Worm (Caenorhabditis elegans): ENCODE measurements around the gene math-38.

The math-38 gene

DNA sequence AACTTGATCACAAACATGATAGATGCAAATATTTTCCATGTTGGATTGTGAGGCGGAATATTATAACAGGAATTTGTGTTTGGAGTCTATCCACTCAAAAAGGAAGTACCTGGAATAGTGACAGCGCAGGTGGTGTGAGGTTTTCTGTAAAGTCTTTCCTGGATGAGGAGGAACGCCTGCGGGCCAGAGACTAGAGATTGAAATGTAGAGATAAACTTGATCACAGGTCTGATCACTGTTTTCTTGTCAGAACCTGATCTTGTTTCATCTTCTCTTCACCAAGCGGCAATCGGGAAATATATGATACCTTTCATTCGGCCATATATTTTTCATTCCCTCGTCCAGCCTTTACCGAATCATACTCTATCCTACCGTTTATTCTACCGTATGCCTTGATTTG is 6.5 kb upstream of the math-38 start, which contains the start of gene T07H3.8:
TSS of gene T07H3.8 (plus strand) at position 301 of the 400 bp plus-strand sequence.
- no peak for TF ChIP-seq fkh-10 (GFP tag; optimal IDR thresholded peaks at IDR 0.05)

DNA sequence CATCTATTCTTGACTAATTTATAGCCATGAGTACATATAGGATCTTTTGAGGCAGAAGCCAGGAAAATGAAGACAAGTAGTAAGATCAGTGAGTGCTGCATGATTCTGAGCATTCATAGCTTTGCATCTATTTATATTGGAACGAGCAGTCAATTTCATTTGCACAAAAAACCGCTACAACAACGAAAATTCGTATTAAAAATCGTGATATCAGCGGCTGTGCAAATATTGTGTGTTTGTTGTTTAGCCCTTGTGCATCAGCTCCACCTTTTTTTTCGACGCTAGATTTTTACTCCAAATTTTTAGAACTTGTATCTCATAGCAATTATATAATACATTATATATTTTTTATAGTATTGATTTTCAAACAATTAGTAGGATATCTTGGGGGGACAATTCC is 4.4 kb upstream of the math-38 start, which contains the start of gene clec-21:
TSS of gene clec-21 (minus strand) at position 101 of the 400 bp plus-strand sequence.
- TF ChIP-seq nhr-11 (tag; optimal IDR thresholded peaks at IDR 0.05) (no peak), fkh-10 (GFP tag; optimal IDR thresholded peaks at IDR 0.05) (no peak), mdl-1 (tag; optimal IDR thresholded peaks at IDR 0.05) (no peak), snpc-4 (tag; optimal IDR thresholded peaks at IDR 0.05) (no peak), skn-1 (tag; optimal IDR thresholded peaks at IDR 0.05) (no peak), ceh-82 (tag; optimal IDR thresholded peaks at IDR 0.05) (no peak), egl-5 (tag; optimal IDR thresholded peaks at IDR 0.05) (no peak), nhr-25 (tag; optimal IDR thresholded peaks at IDR 0.05) (no peak), daf-12 (tag; optimal IDR thresholded peaks at IDR 0.05) (no peak), ztf-11 (tag; optimal IDR thresholded peaks at IDR 0.05) (no peak), unc-62 (GFP tag; optimal IDR thresholded peaks at IDR 0.05) (no peak)

DNA sequence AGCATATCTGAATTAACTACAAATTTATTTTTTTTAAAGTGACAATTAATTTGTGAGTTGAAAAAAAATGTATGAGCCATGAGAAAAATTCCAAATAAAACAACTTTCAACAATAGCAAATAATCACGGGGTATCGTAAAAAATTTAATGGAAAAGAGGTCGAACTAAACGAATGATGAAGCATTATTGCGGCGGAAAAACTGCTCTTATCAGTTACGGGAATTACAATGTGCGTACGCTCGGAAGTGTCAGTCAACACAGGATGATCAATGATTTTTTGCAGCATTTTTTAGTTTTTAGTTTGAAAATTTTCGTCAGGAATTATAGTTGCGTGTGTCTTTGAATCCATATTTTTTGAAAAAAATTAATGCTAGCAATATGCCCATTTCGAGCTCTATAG is 3.0 kb downstream of the math-38 start:
- TF ChIP-seq elt-1 (tag; optimal IDR thresholded peaks at IDR 0.05) (no peak), ama-1 (optimal IDR thresholded peaks at IDR 0.05) (no peak), nhr-237 (tag; optimal IDR thresholded peaks at IDR 0.05) (no peak), hmg-11 (tag; optimal IDR thresholded peaks at IDR 0.05) (no peak), aly-2 (tag; optimal IDR thresholded peaks at IDR 0.05) (no peak), unc-62 (GFP tag; optimal IDR thresholded peaks at IDR 0.05) (no peak), tbx-2 (tag; optimal IDR thresholded peaks at IDR 0.05) (no peak), nfya-1 (tag; optimal IDR thresholded peaks at IDR 0.05; ENCODE audit: insufficient read depth) (no peak), pha-4 (tag; optimal IDR thresholded peaks at IDR 0.05) (no peak), jun-1 (tag; optimal IDR thresholded peaks at IDR 0.05) (peak; percentile 21), ztf-4 (tag; optimal IDR thresholded peaks at IDR 0.05) (no peak), ZK546.5 (tag; optimal IDR thresholded peaks at IDR 0.05) (no peak), ceh-9 (tag; optimal IDR thresholded peaks at IDR 0.05) (no peak), egl-27 (tag; optimal IDR thresholded peaks at IDR 0.05) (no peak), elt-2 (tag; optimal IDR thresholded peaks at IDR 0.05) (peak; percentile 82), elt-3 (tag; optimal IDR thresholded peaks at IDR 0.05) (no peak), nhr-12 (tag; optimal IDR thresholded peaks at IDR 0.05) (no peak), pqm-1 (tag; optimal IDR thresholded peaks at IDR 0.05) (peak; percentile 68)

DNA sequence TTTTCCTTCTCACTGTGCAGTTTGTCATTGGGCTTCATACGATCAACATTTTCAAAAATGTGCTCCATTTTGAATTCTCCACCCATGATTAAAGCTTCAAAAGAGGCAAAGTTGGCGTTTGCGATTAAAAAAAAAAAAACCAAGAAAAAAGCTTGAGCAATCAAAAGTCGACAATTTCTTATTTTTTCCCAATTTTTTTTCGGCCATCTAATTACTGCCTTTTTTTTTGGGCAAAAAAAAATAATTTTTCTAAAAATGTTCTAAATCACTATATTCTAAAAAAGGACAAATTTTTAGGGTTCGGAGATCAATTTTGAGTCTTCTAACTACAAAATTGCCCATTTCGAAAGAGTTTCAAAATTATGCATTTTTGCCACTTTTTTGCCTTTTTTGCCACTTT is 3.8 kb downstream of the math-38 start, which contains the start of gene K05F6.10:
TSS of gene K05F6.10 (minus strand) at position 101 of the 400 bp plus-strand sequence.
- TF ChIP-seq nhr-23 (tag; optimal IDR thresholded peaks at IDR 0.05) (no peak), lsy-12 (tag; optimal IDR thresholded peaks at IDR 0.05) (no peak), ceh-82 (tag; optimal IDR thresholded peaks at IDR 0.05) (no peak), elt-1 (tag; optimal IDR thresholded peaks at IDR 0.05) (no peak), nhr-67 (tag; optimal IDR thresholded peaks at IDR 0.05) (no peak), nhr-12 (tag; optimal IDR thresholded peaks at IDR 0.05) (no peak), zag-1 (tag; optimal IDR thresholded peaks at IDR 0.05) (no peak), aly-2 (tag; optimal IDR thresholded peaks at IDR 0.05) (no peak), ZK546.5 (tag; optimal IDR thresholded peaks at IDR 0.05) (no peak), egl-5 (tag; optimal IDR thresholded peaks at IDR 0.05) (no peak), sea-2 (GFP tag; optimal IDR thresholded peaks at IDR 0.05) (no peak), R02D3.7 (tag; optimal IDR thresholded peaks at IDR 0.05) (no peak), nhr-77 (tag; optimal IDR thresholded peaks at IDR 0.05) (no peak), nhr-76 (tag; optimal IDR thresholded peaks at IDR 0.05) (no peak), ceh-9 (tag; optimal IDR thresholded peaks at IDR 0.05) (no peak), tbx-2 (tag; optimal IDR thresholded peaks at IDR 0.05) (no peak), ztf-11 (tag; optimal IDR thresholded peaks at IDR 0.05) (no peak), ceh-28 (tag; optimal IDR thresholded peaks at IDR 0.05) (no peak)

DNA sequence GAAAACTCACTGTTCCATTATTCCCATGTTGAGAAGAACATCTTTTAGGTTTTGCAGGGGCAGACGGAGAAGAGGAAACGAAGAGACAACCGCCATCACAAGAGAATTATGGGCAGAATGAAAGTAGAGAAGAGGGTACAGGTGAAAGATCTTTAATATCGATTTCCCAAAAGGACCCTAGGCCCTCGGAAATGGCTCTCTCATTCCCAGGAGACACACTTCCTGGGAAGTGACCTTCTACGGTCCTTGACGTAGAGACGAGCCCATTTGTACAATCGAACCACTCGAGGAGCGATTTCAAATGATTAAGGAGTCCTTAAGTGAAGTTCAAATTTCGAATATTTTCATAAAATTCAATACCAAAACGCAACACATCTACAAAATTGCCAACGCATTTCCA is 8.8 kb downstream of the math-38 start, which contains the start of gene fbxb-46:
TSS of gene fbxb-46 (minus strand) at position 101 of the 400 bp plus-strand sequence.
- no peak for TF ChIP-seq egl-5 (tag; optimal IDR thresholded peaks at IDR 0.05)
- no peak for TF ChIP-seq nhr-77 (tag; optimal IDR thresholded peaks at IDR 0.05)
- TF ChIP-seq pha-4 (tag; optimal IDR thresholded peaks at IDR 0.05), result no peak
- TF ChIP-seq nhr-11 (tag; optimal IDR thresholded peaks at IDR 0.05), result no peak
- no peak for TF ChIP-seq lin-15B (tag; optimal IDR thresholded peaks at IDR 0.05)
- TF ChIP-seq elt-3 (tag; optimal IDR thresholded peaks at IDR 0.05), result no peak
- TF ChIP-seq lin-39 (tag; optimal IDR thresholded peaks at IDR 0.05), result no peak
- TF ChIP-seq fkh-10 (GFP tag; optimal IDR thresholded peaks at IDR 0.05), result no peak
- TF ChIP-seq daf-12 (tag; optimal IDR thresholded peaks at IDR 0.05), result no peak
